Worm (Caenorhabditis elegans): ENCODE data around the gene srz-79.

The srz-79 gene

DNA sequence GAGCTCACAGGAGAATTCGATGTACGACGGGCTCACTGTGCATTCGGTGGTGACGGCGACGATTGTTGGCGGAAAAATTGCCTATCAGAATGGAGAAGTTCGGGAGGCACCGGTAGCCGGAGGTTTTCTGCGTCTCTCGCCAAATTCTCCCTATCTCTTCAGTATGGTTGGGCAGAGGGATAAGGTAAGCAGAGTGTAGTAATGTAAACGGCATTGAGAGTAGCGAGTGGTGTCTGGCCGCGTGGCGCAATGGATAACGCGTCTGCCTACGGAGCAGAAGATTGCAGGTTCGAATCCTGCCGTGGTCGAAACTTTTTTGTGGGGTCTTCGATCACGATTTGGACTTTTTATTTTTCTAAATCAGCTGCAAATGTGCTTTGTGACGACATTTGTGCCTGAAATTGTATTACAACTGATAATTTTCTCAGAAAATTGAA is 31.2 kb downstream of the srz-79 start (continued):
- TF ChIP-seq madf-3 (GFP tag; IDR thresholded peaks at IDR 0.05) = 0 out of 2 replicates have a peak, but pooled peaks have one; percentile 46
- TF ChIP-seq ceh-91 (GFP tag; IDR thresholded peaks at IDR 0.05) = 0 out of 2 replicates have a peak, but pooled peaks have one; percentile 21
- TF ChIP-seq rpc-1 (optimal IDR thresholded peaks at IDR 0.05) = peak; percentile 66
- peak; percentile 78 for TF ChIP-seq rpc-1 (tag; optimal IDR thresholded peaks at IDR 0.05)
- TF ChIP-seq ekl-4 (GFP tag; IDR thresholded peaks at IDR 0.05) = peak; percentile 24; the same call in 1 of the 2 replicates
- TF ChIP-seq D2030.7 (GFP tag; IDR thresholded peaks at IDR 0.05) = peak; percentile 51
- TF ChIP-seq tbp1 (GFP tag; optimal IDR thresholded peaks at IDR 0.05) = peak; percentile 93
- TF ChIP-seq F10E7.11 (tag; optimal IDR thresholded peaks at IDR 0.05) = peak; percentile 33
- TF ChIP-seq ztf-25 (GFP tag; IDR thresholded peaks at IDR 0.05) = peak; percentile 68; the same call in 1 of the 2 replicates
- no peak for TF ChIP-seq F33H1.4 (GFP tag; IDR thresholded peaks at IDR 0.05)
- no peak for TF ChIP-seq ets-4 (GFP tag; optimal IDR thresholded peaks at IDR 0.05)
- no peak for TF ChIP-seq aptf-3 (GFP tag; IDR thresholded peaks at IDR 0.05)
- peak; percentile 43 for TF ChIP-seq hlh-12 (tag; optimal IDR thresholded peaks at IDR 0.05)
- 0 out of 2 replicates have a peak, but pooled peaks have one; percentile 6 for TF ChIP-seq bed-2 (GFP tag; IDR thresholded peaks at IDR 0.05)
- TF ChIP-seq nhr-90 (tag; optimal IDR thresholded peaks at IDR 0.05) = peak; percentile 67
- TF ChIP-seq tbx-9 (tag; optimal IDR thresholded peaks at IDR 0.05; ENCODE audit: borderline replicate concordance) = no peak
- TF ChIP-seq Y53F4B.3 (GFP tag; IDR thresholded peaks at IDR 0.05) = no peak
- 0 out of 2 replicates have a peak, but pooled peaks have one; percentile 36 for TF ChIP-seq egrh-3 (GFP tag; IDR thresholded peaks at IDR 0.05)
- TF ChIP-seq madf-8 (GFP tag; conservative IDR thresholded peaks at IDR 0.05) = 0 out of 2 replicates have a peak, but pooled peaks have one; percentile 10
- TF ChIP-seq K11D2.4 (GFP tag; IDR thresholded peaks at IDR 0.05) = 0 out of 2 replicates have a peak, but pooled peaks have one; percentile 28
- TF ChIP-seq rec-8 (tag; optimal IDR thresholded peaks at IDR 0.05) = peak; percentile 33 to 53
- TF ChIP-seq madf-10 (tag; optimal IDR thresholded peaks at IDR 0.05) = peak; percentile 58
- TF ChIP-seq snpc-3.4 (tag; optimal IDR thresholded peaks at IDR 0.05) = no peak
- peak; percentile 48 for TF ChIP-seq hrde-1 (tag; optimal IDR thresholded peaks at IDR 0.05; ENCODE audit: borderline replicate concordance)
- no peak for TF ChIP-seq lsy-27 (tag; optimal IDR thresholded peaks at IDR 0.05; ENCODE audit: borderline replicate concordance, insufficient read depth)
- TF ChIP-seq sea-2 (GFP tag; IDR thresholded peaks at IDR 0.05) = no peak
- no peak for TF ChIP-seq atf-7 (tag; optimal IDR thresholded peaks at IDR 0.05)
- 0 out of 2 replicates have a peak, but pooled peaks have one; percentile 20 for TF ChIP-seq B0336.3 (GFP tag; IDR thresholded peaks at IDR 0.05)
- no peak for TF ChIP-seq bed-1 (GFP tag; IDR thresholded peaks at IDR 0.05)
- peak; percentile 45 for TF ChIP-seq athp-1 (tag; optimal IDR thresholded peaks at IDR 0.05)

DNA sequence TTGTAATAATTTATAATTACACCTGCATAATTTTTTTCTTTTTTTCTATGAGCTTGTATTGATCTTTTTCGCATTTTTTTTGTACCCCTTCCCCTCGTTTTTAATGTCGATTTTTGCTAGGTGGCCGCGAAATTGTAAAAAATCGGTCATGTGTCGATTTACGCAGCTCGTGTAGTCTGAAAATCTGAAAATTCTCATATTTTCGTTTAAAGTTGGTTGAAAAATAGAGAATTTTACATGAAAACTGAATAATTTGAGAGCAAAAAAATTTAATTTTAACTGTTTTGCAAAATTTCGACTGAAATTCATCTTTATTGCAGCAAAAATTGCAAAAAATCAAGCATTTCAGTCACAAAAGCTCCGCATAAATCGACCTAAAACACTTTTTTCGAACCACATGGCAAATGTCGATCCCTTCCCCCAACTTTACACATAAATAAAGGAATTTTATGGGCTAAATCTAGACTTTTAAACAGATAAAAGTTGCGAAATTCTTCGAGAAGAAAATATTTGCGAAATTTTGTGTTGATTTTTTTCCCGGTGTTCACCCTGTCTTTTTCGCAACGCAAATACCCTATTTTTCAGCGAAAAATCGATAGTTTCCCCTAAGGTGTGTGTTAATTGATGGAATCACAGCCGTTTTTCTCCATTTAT is 32.9 kb downstream of the srz-79 start:
- TF ChIP-seq B0336.3 (GFP tag; IDR thresholded peaks at IDR 0.05) = peak; percentile 17; the same call in 1 of the 2 replicates
- TF ChIP-seq ceh-79 (tag; optimal IDR thresholded peaks at IDR 0.05) = no peak
- no peak for TF ChIP-seq lin-40 (tag; optimal IDR thresholded peaks at IDR 0.05)
- TF ChIP-seq Y79H2A.3 (GFP tag; conservative IDR thresholded peaks at IDR 0.05) = no peak
- TF ChIP-seq rpc-1 (optimal IDR thresholded peaks at IDR 0.05) = no peak
- no peak for TF ChIP-seq rpc-1 (tag; optimal IDR thresholded peaks at IDR 0.05)
- peak in 1 of 3 experiments; percentile 30 for TF ChIP-seq lin-35 (GFP tag; optimal IDR thresholded peaks at IDR 0.05)
- TF ChIP-seq cebp-1 (GFP tag; IDR thresholded peaks at IDR 0.05) = 0 out of 2 replicates have a peak, but pooled peaks have one; percentile 35
- peak; percentile 88 for TF ChIP-seq cebp-1 (tag; optimal IDR thresholded peaks at IDR 0.05)

Measured in whole organism, young adult.